Worm (Caenorhabditis elegans): Measurements from ENCODE around the gene clh-5.

The clh-5 gene

ce11 chrII:9117789-9118242 is 19.4 kb upstream of the clh-5 start (continued):
- TF ChIP-seq F22D6.2 (tag; optimal IDR thresholded peaks at IDR 0.05) = no peak
- TF ChIP-seq pha-4 (tag; optimal IDR thresholded peaks at IDR 0.05) = no peak
- TF ChIP-seq F39B2.1 (GFP tag; IDR thresholded peaks at IDR 0.05) = no peak
- TF ChIP-seq zim-3 (tag; optimal IDR thresholded peaks at IDR 0.05) = no peak
- no peak for TF ChIP-seq C17E4.6 (GFP tag; IDR thresholded peaks at IDR 0.05)
- TF ChIP-seq egl-18 (GFP tag; IDR thresholded peaks at IDR 0.05) = no peak
- TF ChIP-seq ceh-100 (GFP tag; IDR thresholded peaks at IDR 0.05) = no peak
- no peak for TF ChIP-seq hlh-26 (GFP tag; conservative IDR thresholded peaks at IDR 0.05)
- no peak for TF ChIP-seq tbp1 (GFP tag; optimal IDR thresholded peaks at IDR 0.05)
- TF ChIP-seq chd-7 (tag; optimal IDR thresholded peaks at IDR 0.05) = no peak
- TF ChIP-seq F55B11.4 (tag; optimal IDR thresholded peaks at IDR 0.05; ENCODE audit: borderline replicate concordance, insufficient read depth) = no peak
- peak; percentile 57 for TF ChIP-seq nhr-80 (tag; optimal IDR thresholded peaks at IDR 0.05)
- TF ChIP-seq F57C9.4 (tag; optimal IDR thresholded peaks at IDR 0.05) = no peak
- no peak for TF ChIP-seq ztf-25 (GFP tag; IDR thresholded peaks at IDR 0.05)
- TF ChIP-seq somi-1 (GFP tag; optimal IDR thresholded peaks at IDR 0.05) = no peak
- TF ChIP-seq nhr-90 (tag; optimal IDR thresholded peaks at IDR 0.05) = no peak
- TF ChIP-seq B0261.1 (tag; optimal IDR thresholded peaks at IDR 0.05) = no peak
- no peak for TF ChIP-seq repo-1 (tag; optimal IDR thresholded peaks at IDR 0.05)
- TF ChIP-seq Y56A3A.18 (GFP tag; IDR thresholded peaks at IDR 0.05) = no peak
- no peak for TF ChIP-seq attf-3 (GFP tag; conservative IDR thresholded peaks at IDR 0.05)
- TF ChIP-seq lin-40 (tag; optimal IDR thresholded peaks at IDR 0.05) = peak; percentile 10
- TF ChIP-seq mes-4 (tag; optimal IDR thresholded peaks at IDR 0.05) = no peak
- TF ChIP-seq ama-1 (optimal IDR thresholded peaks at IDR 0.05) = no peak
- TF ChIP-seq ama-1 (GFP tag; optimal IDR thresholded peaks at IDR 0.05) = peak in 1 of 2 experiments; percentile 7

ce11 chrII:9116404-9116803 is 18.0 kb upstream of the clh-5 start:
- no peak for TF ChIP-seq zim-3 (tag; optimal IDR thresholded peaks at IDR 0.05)
- no peak for TF ChIP-seq C06A6.2 (GFP tag; conservative IDR thresholded peaks at IDR 0.05)
- peak; percentile 16; the same call in 1 of the 2 replicates for TF ChIP-seq dox-1 (GFP tag; IDR thresholded peaks at IDR 0.05)
- TF ChIP-seq ets-4 (GFP tag; optimal IDR thresholded peaks at IDR 0.05) = peak; percentile 33
- peak; percentile 84 for TF ChIP-seq nhr-80 (tag; optimal IDR thresholded peaks at IDR 0.05)
- TF ChIP-seq rec-8 (tag; optimal IDR thresholded peaks at IDR 0.05) = no peak
- TF ChIP-seq rpc-1 (optimal IDR thresholded peaks at IDR 0.05) = no peak
- TF ChIP-seq rpc-1 (tag; optimal IDR thresholded peaks at IDR 0.05) = no peak

ce11 chrII:9115644-9116043 is 17.2 kb upstream of the clh-5 start:
- no peak for TF ChIP-seq attf-5 (GFP tag; optimal IDR thresholded peaks at IDR 0.05)
- TF ChIP-seq ztf-26 (tag; optimal IDR thresholded peaks at IDR 0.05) = no peak
- TF ChIP-seq ets-4 (GFP tag; optimal IDR thresholded peaks at IDR 0.05) = no peak
- no peak for TF ChIP-seq tbp1 (GFP tag; optimal IDR thresholded peaks at IDR 0.05)
- no peak for TF ChIP-seq ekl-4 (GFP tag; IDR thresholded peaks at IDR 0.05)
- no peak for TF ChIP-seq egrh-3 (GFP tag; IDR thresholded peaks at IDR 0.05)
- no peak for TF ChIP-seq hmg-20 (GFP tag; IDR thresholded peaks at IDR 0.05)
- TF ChIP-seq chd-7 (tag; optimal IDR thresholded peaks at IDR 0.05) = no peak
- no peak for TF ChIP-seq B0019.2 (GFP tag; conservative IDR thresholded peaks at IDR 0.05)
- no peak for TF ChIP-seq F52B5.7 (tag; optimal IDR thresholded peaks at IDR 0.05)
- no peak for TF ChIP-seq madf-3 (GFP tag; IDR thresholded peaks at IDR 0.05)
- no peak for TF ChIP-seq ccch-3 (GFP tag; optimal IDR thresholded peaks at IDR 0.05)
- no peak for TF ChIP-seq attf-6 (GFP tag; IDR thresholded peaks at IDR 0.05)
- TF ChIP-seq tlf-1 (GFP tag; optimal IDR thresholded peaks at IDR 0.05) = no peak
- no peak for TF ChIP-seq ztf-25 (GFP tag; IDR thresholded peaks at IDR 0.05)
- no peak for TF ChIP-seq C06A6.2 (GFP tag; conservative IDR thresholded peaks at IDR 0.05)
- TF ChIP-seq unc-130 (GFP tag; optimal IDR thresholded peaks at IDR 0.05) = no peak
- TF ChIP-seq nhr-90 (tag; optimal IDR thresholded peaks at IDR 0.05) = no peak
- TF ChIP-seq egl-18 (GFP tag; IDR thresholded peaks at IDR 0.05) = no peak
- no peak for TF ChIP-seq ceh-91 (GFP tag; IDR thresholded peaks at IDR 0.05)
